Fruit fly (Drosophila melanogaster) whole organism, embryonic: ENCODE measurements around the gene CG34462.

Source experiments
- Atf6 ChIP-seq: fragments of 200-800 bp; sonication (Bioruptor generic); IDR thresholded peaks from 2 replicates; pipeline ENCODE4 v1.3.6; 2022; ENCODE audit warnings: missing biosample characterization, missing genetic modification characterization
- CG10147 ChIP-seq: fragments of 200-800 bp; sonication (Bioruptor generic); optimal IDR thresholded peaks from 2 replicates; lab custom pipeline; 2019; ENCODE audit warnings: missing biosample characterization, mild to moderate bottlenecking, missing genetic modification characterization, moderate library complexity
- CG10366 ChIP-seq: fragments of 200-800 bp; sonication (Bioruptor generic); IDR thresholded peaks from 2 replicates; pipeline ENCODE4 v1.3.6; 2022; ENCODE audit warnings: missing biosample characterization, missing genetic modification characterization
- CG1792 ChIP-seq: fragments of 200-800 bp; sonication (Bioruptor generic); optimal IDR thresholded peaks from 2 replicates; lab custom pipeline; 2016; ENCODE audit warnings: missing biosample characterization, missing genetic modification characterization
- CG18011 ChIP-seq: fragments of 200-800 bp; sonication (Bioruptor generic); optimal IDR thresholded peaks from 2 replicates; lab custom pipeline; 2017; ENCODE audit warnings: missing biosample characterization, missing genetic modification characterization, mild to moderate bottlenecking, moderate library complexity, missing genotype
- CG2678 ChIP-seq: fragments of 200-800 bp; sonication (Bioruptor generic); optimal IDR thresholded peaks from 3 replicates; lab custom pipeline; 2019; ENCODE audit warnings: missing biosample characterization, mild to moderate bottlenecking, missing genetic modification characterization, moderate library complexity
- CG3847 ChIP-seq: fragments of 200-800 bp; sonication (Bioruptor generic); IDR thresholded peaks from 2 replicates; pipeline ENCODE4 v1.3.6; 2022; ENCODE audit warnings: missing biosample characterization, missing genetic modification characterization
- CG5180 ChIP-seq: fragments of 200-800 bp; sonication (Bioruptor generic); optimal IDR thresholded peaks from 3 replicates; lab custom pipeline; 2017; ENCODE audit warnings: missing biosample characterization, missing genetic modification characterization, mild to moderate bottlenecking, moderate library complexity, missing genetic modification reagents
- CG6175 ChIP-seq: fragments of 200-800 bp; sonication (Bioruptor generic); IDR thresholded peaks from 3 replicates; pipeline ENCODE4 v1.3.6; 2022; ENCODE audit warnings: missing biosample characterization, missing genetic modification characterization
- CG7839 ChIP-seq: fragments of 200-800 bp; sonication (Bioruptor generic); optimal IDR thresholded peaks from 3 replicates; lab custom pipeline; 2018; ENCODE audit warnings: missing biosample characterization, mild to moderate bottlenecking, missing genetic modification characterization, moderate library complexity
- CG9727 ChIP-seq: fragments of 200-800 bp; sonication (Bioruptor generic); optimal IDR thresholded peaks from 3 replicates; lab custom pipeline; 2017; ENCODE audit warnings: missing biosample characterization, mild to moderate bottlenecking, missing genetic modification characterization
- CG9817 ChIP-seq: fragments of 200-800 bp; sonication (Bioruptor generic); optimal IDR thresholded peaks from 2 replicates; lab custom pipeline; 2018; ENCODE audit warnings: missing biosample characterization, mild to moderate bottlenecking, missing genetic modification characterization, moderate library complexity
- Dfd ChIP-seq, 2 experiments: fragments of >200 bp; optimal IDR thresholded peaks; 2 replicates each; lab custom pipeline; 2017; ENCODE audit warnings: missing biosample characterization in 2 of 2, missing genetic modification characterization in 2 of 2
- Dref ChIP-seq: fragments of 200-800 bp; sonication (Bioruptor generic); IDR thresholded peaks from 2 replicates; pipeline ENCODE4 v1.3.6; 2022; ENCODE audit warnings: missing biosample characterization, missing genetic modification characterization
- Fer3 ChIP-seq: fragments of 200-800 bp; sonication (Bioruptor generic); optimal IDR thresholded peaks from 2 replicates; lab custom pipeline; 2018; ENCODE audit warnings: missing biosample characterization, mild to moderate bottlenecking, missing genetic modification characterization, moderate library complexity
- HLH4C ChIP-seq: fragments of 200-800 bp; sonication (Bioruptor generic); IDR thresholded peaks from 3 replicates; pipeline ENCODE4 v1.3.6; 2022; ENCODE audit warnings: missing biosample characterization, missing genetic modification characterization; ENCODE audit not compliant: partially characterized antibody
- Hmr ChIP-seq: fragments of 200-800 bp; sonication (Bioruptor generic); optimal IDR thresholded peaks from 3 replicates; lab custom pipeline; 2017; ENCODE audit warnings: mild to moderate bottlenecking, missing biosample characterization, missing genetic modification reagents, missing genetic modification characterization
- Hr51 ChIP-seq, 2 experiments: fragments of 200-800 bp; sonication (Bioruptor generic); optimal IDR thresholded peaks; 2 replicates in 1 of 2; 3 replicates in 1 of 2; lab custom pipeline; 2016 to 2018; ENCODE audit warnings: missing biosample characterization in 2 of 2, missing genetic modification characterization in 2 of 2, mild to moderate bottlenecking in 1 of 2, moderate library complexity in 1 of 2
- MESR4 ChIP-seq: fragments of 200-800 bp; sonication (Bioruptor generic); optimal IDR thresholded peaks from 2 replicates; lab custom pipeline; 2018; ENCODE audit warnings: missing biosample characterization, mild to moderate bottlenecking, missing genetic modification characterization, moderate library complexity
- Nf-YA ChIP-seq: fragments of 200-800 bp; sonication (Bioruptor generic); IDR thresholded peaks from 2 replicates; pipeline ENCODE4 v1.3.6; 2022; ENCODE audit warnings: missing biosample characterization, missing genetic modification characterization
- Nf-YC ChIP-seq: fragments of 200-800 bp; optimal IDR thresholded peaks from 3 replicates; lab custom pipeline; 2019; ENCODE audit warnings: missing biosample characterization, mild to moderate bottlenecking, missing genetic modification characterization, moderate library complexity
- NfI ChIP-seq: fragments of 200-800 bp; sonication (Bioruptor generic); optimal IDR thresholded peaks from 3 replicates; lab custom pipeline; 2018; ENCODE audit warnings: missing biosample characterization, mild to moderate bottlenecking, missing genetic modification characterization, moderate library complexity
- PHDP ChIP-seq: fragments of 200-800 bp; sonication (Bioruptor generic); optimal IDR thresholded peaks from 3 replicates; lab custom pipeline; 2018; ENCODE audit warnings: missing biosample characterization, mild to moderate bottlenecking, missing genetic modification characterization, moderate library complexity
- Rx ChIP-seq: fragments of 200-800 bp; sonication (Bioruptor generic); IDR thresholded peaks from 2 replicates; pipeline ENCODE4 v1.3.6; 2022; ENCODE audit warnings: missing biosample characterization, missing genetic modification characterization
- Usf ChIP-seq: fragments of 200-800 bp; sonication (Bioruptor generic); optimal IDR thresholded peaks from 2 replicates; lab custom pipeline; 2017; ENCODE audit warnings: missing genotype, missing biosample characterization, missing genetic modification characterization
- YL-1 ChIP-seq: fragments of 200-800 bp; sonication (Bioruptor generic); optimal IDR thresholded peaks from 3 replicates; lab custom pipeline; 2017; ENCODE audit warnings: missing biosample characterization, mild to moderate bottlenecking, missing genetic modification characterization
- ac ChIP-seq: fragments of 200-800 bp; sonication (Bioruptor generic); optimal IDR thresholded peaks from 3 replicates; lab custom pipeline; 2017; ENCODE audit warnings: missing biosample characterization, mild to moderate bottlenecking, missing genetic modification characterization
- al ChIP-seq: fragments of 200-800 bp; sonication (Bioruptor generic); IDR thresholded peaks from 2 replicates; pipeline ENCODE4 v1.3.6; 2022; ENCODE audit warnings: missing biosample characterization, missing genetic modification characterization
- az2 ChIP-seq: fragments of 200-800 bp; sonication (Bioruptor generic); optimal IDR thresholded peaks from 3 replicates; lab custom pipeline; 2016; ENCODE audit warnings: missing biosample characterization, missing genetic modification characterization
- cato ChIP-seq: fragments of 200-800 bp; sonication (Bioruptor generic); optimal IDR thresholded peaks from 2 replicates; lab custom pipeline; 2016; ENCODE audit warnings: missing biosample characterization, missing genetic modification characterization, borderline replicate concordance
- dimm ChIP-seq: fragments of 200-800 bp; sonication (Bioruptor generic); IDR thresholded peaks from 2 replicates; pipeline ENCODE4 v1.3.6; 2022; ENCODE audit warnings: missing biosample characterization, missing genetic modification characterization
- dysf ChIP-seq: fragments of 200-800 bp; sonication (Bioruptor generic); IDR thresholded peaks from 3 replicates; pipeline ENCODE4 v1.3.6; 2022; ENCODE audit warnings: missing biosample characterization, missing genetic modification characterization
- fu2 ChIP-seq: fragments of 200-800 bp; sonication (Bioruptor generic); optimal IDR thresholded peaks from 2 replicates; lab custom pipeline; 2016; ENCODE audit warnings: missing biosample characterization, missing genetic modification characterization
- grau ChIP-seq: fragments of 200-800 bp; optimal IDR thresholded peaks from 3 replicates; lab custom pipeline; 2019; ENCODE audit warnings: missing biosample characterization, mild to moderate bottlenecking, missing genetic modification characterization, moderate library complexity
- hb ChIP-seq: fragments of 200-800 bp; sonication (Bioruptor generic); IDR thresholded peaks from 3 replicates; pipeline ENCODE4 v1.3.6; 2022; ENCODE audit warnings: missing biosample characterization, missing genetic modification characterization; ENCODE audit not compliant: partially characterized antibody
- her ChIP-seq: fragments of 200-800 bp; sonication (Bioruptor generic); optimal IDR thresholded peaks from 2 replicates; lab custom pipeline; 2016; ENCODE audit warnings: missing biosample characterization, missing genetic modification characterization
- hkb ChIP-seq, 2 experiments: fragments of 200-800 bp in 1 of 2; fragments of >200 bp in 1 of 2; sonication (Bioruptor generic) in 1 of 2; IDR thresholded peaks in 1 of 2; optimal IDR thresholded peaks in 1 of 2; 2 replicates each; pipeline versions ENCODE4 v1.3.6 to Lab custom; 2017 to 2022; ENCODE audit warnings: missing biosample characterization in 1 of 2, missing genetic modification characterization in 1 of 2
- ind ChIP-seq: fragments of 200-800 bp; sonication (Bioruptor generic); optimal IDR thresholded peaks from 3 replicates; lab custom pipeline; 2016; ENCODE audit warnings: missing biosample characterization, missing genetic modification characterization
- jing ChIP-seq: fragments of 200-800 bp; sonication (Bioruptor generic); optimal IDR thresholded peaks from 2 replicates; lab custom pipeline; 2018; ENCODE audit warnings: missing biosample characterization, mild to moderate bottlenecking, missing genetic modification characterization
- lbe ChIP-seq: fragments of 200-800 bp; sonication (Bioruptor generic); optimal IDR thresholded peaks from 2 replicates; lab custom pipeline; 2016; ENCODE audit warnings: missing biosample characterization, mild to moderate bottlenecking, missing genetic modification characterization
- mld ChIP-seq: fragments of 200-800 bp; sonication (Bioruptor generic); IDR thresholded peaks from 3 replicates; pipeline ENCODE4 v1.3.6; 2022; ENCODE audit warnings: missing biosample characterization, missing genetic modification characterization; ENCODE audit not compliant: partially characterized antibody
- otp ChIP-seq: fragments of 200-800 bp; sonication (Bioruptor generic); IDR thresholded peaks from 3 replicates; pipeline ENCODE4, ENCODE4 v1.3.6; 2022; ENCODE audit warnings: missing biosample characterization, missing genetic modification characterization
- pb ChIP-seq: fragments of 200-800 bp; sonication (Bioruptor generic); optimal IDR thresholded peaks from 3 replicates; lab custom pipeline; 2016; ENCODE audit warnings: missing biosample characterization, missing genetic modification characterization
- pita ChIP-seq: fragments of 200-800 bp; sonication (Bioruptor generic); optimal IDR thresholded peaks from 2 replicates; lab custom pipeline; 2017; ENCODE audit warnings: missing biosample characterization, mild to moderate bottlenecking, missing genetic modification characterization
- salm ChIP-seq: fragments of 200-800 bp; sonication (Bioruptor generic); optimal IDR thresholded peaks from 2 replicates; lab custom pipeline; 2018; ENCODE audit warnings: missing biosample characterization, mild to moderate bottlenecking, missing genetic modification characterization
- schlank ChIP-seq: fragments of 200-800 bp; sonication (Bioruptor generic); optimal IDR thresholded peaks from 2 replicates; lab custom pipeline; 2018; ENCODE audit warnings: missing biosample characterization, mild to moderate bottlenecking, missing genetic modification characterization
- seq ChIP-seq: fragments of 200-800 bp; sonication (Bioruptor generic); IDR thresholded peaks from 2 replicates; pipeline ENCODE4 v1.3.6; 2022; ENCODE audit warnings: missing biosample characterization, missing genetic modification characterization
- sim ChIP-seq: fragments of 200-800 bp; sonication (Bioruptor generic); IDR thresholded peaks from 2 replicates; pipeline ENCODE4 v1.3.6; 2022; ENCODE audit warnings: missing biosample characterization, missing genetic modification characterization
- slp2 ChIP-seq: fragments of 200-800 bp; sonication (Bioruptor generic); optimal IDR thresholded peaks from 2 replicates; lab custom pipeline; 2016; ENCODE audit warnings: missing biosample characterization, missing genetic modification characterization
- vnd ChIP-seq: fragments of 200-800 bp; sonication (Bioruptor generic); IDR thresholded peaks from 3 replicates; pipeline ENCODE4 v1.3.6; 2022; ENCODE audit warnings: missing biosample characterization, missing genetic modification characterization; ENCODE audit not compliant: partially characterized antibody

The CG34462 gene

dm6 chr3L:8360643-8361110, 32.3 kb downstream of the CG34462 start, which contains the start of gene Idh (continued):
- TF ChIP-seq Dfd (GFP tag; optimal IDR thresholded peaks at IDR 0.05; lab: Kevin White, UChicago), result no peak
- no peak for TF ChIP-seq az2 (GFP tag; lab: Kevin White, UChicago)
- no peak for TF ChIP-seq schlank (tag; lab: Kevin White, UChicago)
- TF ChIP-seq YL-1 (GFP tag; lab: Kevin White, UChicago), result peak; percentile 8
- peak; percentile 51 for TF ChIP-seq PHDP
- no peak for TF ChIP-seq CG10366 (GFP tag; lab: Robert Waterston, UW)
- TF ChIP-seq CG6175 (GFP tag; lab: Robert Waterston, UW), result no peak
- TF ChIP-seq salm (tag; lab: Kevin White, UChicago), result peak; percentile 13
- TF ChIP-seq CG2678 (tag; lab: Kevin White, UChicago), result peak; percentile 41
- TF ChIP-seq Rx (GFP tag; lab: Robert Waterston, UW), result no peak
- no peak for TF ChIP-seq seq (GFP tag; lab: Robert Waterston, UW)
- TF ChIP-seq jing (GFP tag; lab: Kevin White, UChicago), result no peak
- TF ChIP-seq fu2, result no peak
- no peak for TF ChIP-seq ind (GFP tag; lab: Kevin White, UChicago)
- TF ChIP-seq slp2 (GFP tag; lab: Kevin White, UChicago), result no peak
- no peak for TF ChIP-seq dimm (GFP tag; lab: Robert Waterston, UW)
- TF ChIP-seq NfI (GFP tag; lab: Kevin White, UChicago), result peak; percentile 31
- no peak for TF ChIP-seq CG1792 (GFP tag; lab: Kevin White, UChicago)
- no peak for TF ChIP-seq her
- TF ChIP-seq dysf (GFP tag; lab: Robert Waterston, UW), result no peak
- TF ChIP-seq HLH4C, result peak; percentile 36; the same call in 1 of the 3 replicates
- no peak for TF ChIP-seq CG3847 (GFP tag; lab: Robert Waterston, UW)
- TF ChIP-seq CG10147 (GFP tag; lab: Kevin White, UChicago), result peak; percentile 5
- TF ChIP-seq Hr51 (GFP tag; optimal IDR thresholded peaks at IDR 0.05; lab: Kevin White, UChicago), result peak in 1 of 2 experiments; percentile 29
- TF ChIP-seq CG9727 (GFP tag; lab: Kevin White, UChicago), result no peak
- TF ChIP-seq Usf, result no peak
- peak; percentile 47; the same call in 1 of the 2 replicates for TF ChIP-seq Atf6
- peak; percentile 52 for TF ChIP-seq Hmr (GFP tag; lab: Kevin White, UChicago)
- TF ChIP-seq CG18011, result peak; percentile 99
- no peak for TF ChIP-seq MESR4 (GFP tag; lab: Kevin White, UChicago)
- TF ChIP-seq pb (GFP tag; lab: Kevin White, UChicago), result no peak
- TF ChIP-seq lbe (GFP tag; lab: Kevin White, UChicago), result no peak
- TF ChIP-seq Dref, result peak; percentile 36
- TF ChIP-seq hkb (optimal IDR thresholded peaks at IDR 0.05; lab: Kevin White, UChicago), result no peak
- TF ChIP-seq hkb (GFP tag; IDR thresholded peaks at IDR 0.05; lab: Robert Waterston, UW), result no peak
- TF ChIP-seq pita (GFP tag; lab: Kevin White, UChicago), result no peak
- TF ChIP-seq CG5180 (GFP tag; lab: Kevin White, UChicago), result no peak
- TF ChIP-seq al, result no peak
- TF ChIP-seq cato (GFP tag; lab: Kevin White, UChicago), result no peak
- TF ChIP-seq Nf-YC, result peak; percentile 49
- no peak for TF ChIP-seq mld (GFP tag; lab: Robert Waterston, UW)
- no peak for TF ChIP-seq ac (GFP tag; lab: Kevin White, UChicago)
- no peak for TF ChIP-seq hb
- TF ChIP-seq sim (GFP tag; lab: Robert Waterston, UW), result no peak
- no peak for TF ChIP-seq otp (GFP tag; lab: Robert Waterston, UW)
- no peak for TF ChIP-seq vnd
- TF ChIP-seq grau (tag; lab: Kevin White, UChicago), result peak; percentile 20
- no peak for TF ChIP-seq CG9817 (tag; lab: Kevin White, UChicago)
- TF ChIP-seq Fer3 (tag; lab: Kevin White, UChicago), result peak; percentile 38
- no peak for TF ChIP-seq Nf-YA (GFP tag; lab: Robert Waterston, UW)
- peak; percentile 28 for TF ChIP-seq CG7839 (tag; lab: Kevin White, UChicago)
